Fruit fly (Drosophila melanogaster) whole organism, wandering third instar larva: ENCODE measurements around the gene Dys.

Experiments
- CrebA ChIP-seq: fragments of 200-800 bp; sonication (Bioruptor generic); optimal IDR thresholded peaks from 2 replicates; lab custom pipeline; 2016; ENCODE audit warnings: missing biosample characterization, mild to moderate bottlenecking, missing genetic modification characterization, borderline replicate concordance
- Dfd ChIP-seq: fragments of >200 bp; optimal IDR thresholded peaks from 2 replicates; lab custom pipeline; 2017; ENCODE audit warnings: missing biosample characterization, missing genetic modification characterization
- fru ChIP-seq: fragments of 200-800 bp; sonication (Bioruptor generic); optimal IDR thresholded peaks from 3 replicates; lab custom pipeline; 2016; ENCODE audit warnings: missing biosample characterization, mild to moderate bottlenecking, missing genetic modification characterization

- TF ChIP-seq CrebA (no peak), Dfd (no peak), fru (GFP tag; lab: Kevin White, UChicago) (no peak)
These were observed 125.4 kb downstream of the Dys start for dm6 chr3R:19586319-19586718.
